Worm (Caenorhabditis elegans) whole organism, L3 larva: Measurements from ENCODE around the gene vha-17.
"Not testable (repeated sequence)": the region's sequence is repeated elsewhere in the genome, so short reads cannot be mapped to it uniquely, and the experiment has no call there.

Source experiments
- ZK546.5 ChIP-seq: sonication (generic microtip); optimal IDR thresholded peaks from 2 replicates; lab custom pipeline; 2017; ENCODE audit warnings: missing biosample characterization, missing genetic modification characterization
- ceh-28 ChIP-seq: fragments of 150-350 bp; optimal IDR thresholded peaks from 2 replicates; lab custom pipeline; 2014; ENCODE audit warnings: missing biosample characterization, missing genetic modification reagents, missing genetic modification characterization
- ceh-82 ChIP-seq: fragments of 150-350 bp; optimal IDR thresholded peaks from 2 replicates; lab custom pipeline; 2014; ENCODE audit warnings: missing biosample characterization, missing genetic modification characterization
- ceh-9 ChIP-seq: sonication (generic microtip); optimal IDR thresholded peaks from 2 replicates; lab custom pipeline; 2018; ENCODE audit warnings: missing biosample characterization, missing genetic modification characterization
- egl-27 ChIP-seq: sonication (generic microtip); optimal IDR thresholded peaks from 4 replicates; lab custom pipeline; 2017; ENCODE audit warnings: missing biosample characterization, missing genetic modification reagents, missing genetic modification characterization
- egl-5 ChIP-seq: fragments of 150-350 bp; optimal IDR thresholded peaks from 2 replicates; lab custom pipeline; 2017; ENCODE audit warnings: missing biosample characterization, missing genetic modification reagents, missing genetic modification characterization, inconsistent platforms
- elt-1 ChIP-seq: fragments of 150-350 bp; optimal IDR thresholded peaks from 2 replicates; lab custom pipeline; 2014; ENCODE audit warnings: missing biosample characterization, missing genetic modification characterization
- elt-2 ChIP-seq: sonication (generic microtip); optimal IDR thresholded peaks from 2 replicates; lab custom pipeline; 2016; ENCODE audit warnings: missing genetic modification reagents, mild to moderate bottlenecking, missing genetic modification characterization, missing compliant biosample characterization
- elt-3 ChIP-seq, 3 experiments: fragments of 150-350 bp in 1 of 3; sonication (generic microtip) in 2 of 3; optimal IDR thresholded peaks; 2 replicates in 2 of 3; 4 replicates in 1 of 3; lab custom pipeline; 2014 to 2017; ENCODE audit warnings: missing biosample characterization in 3 of 3, missing genetic modification characterization in 3 of 3
- fkh-10 ChIP-seq: sonication (generic microtip); optimal IDR thresholded peaks from 2 replicates; lab custom pipeline; 2017; ENCODE audit warnings: missing biosample characterization, missing genetic modification reagents, missing genetic modification characterization
- hmg-11 ChIP-seq: sonication (generic microtip); optimal IDR thresholded peaks from 2 replicates; lab custom pipeline; 2016; ENCODE audit warnings: missing genetic modification characterization, missing compliant biosample characterization
- jun-1 ChIP-seq: fragments of 150-350 bp; optimal IDR thresholded peaks from 2 replicates; lab custom pipeline; 2014; ENCODE audit warnings: missing biosample characterization, missing genetic modification reagents, missing genetic modification characterization
- lin-15B ChIP-seq: fragments of 150-350 bp; optimal IDR thresholded peaks from 2 replicates; lab custom pipeline; 2014; ENCODE audit warnings: missing biosample characterization, missing genetic modification characterization
- lin-39 ChIP-seq: fragments of 150-350 bp; optimal IDR thresholded peaks from 2 replicates; lab custom pipeline; 2018; ENCODE audit warnings: missing biosample characterization, missing genetic modification reagents, missing genetic modification characterization
- lsy-12 ChIP-seq: sonication (generic microtip); optimal IDR thresholded peaks from 2 replicates; lab custom pipeline; 2016; ENCODE audit warnings: mild to moderate bottlenecking, missing genetic modification characterization, missing compliant biosample characterization
- mdl-1 ChIP-seq: fragments of 150-350 bp; optimal IDR thresholded peaks from 2 replicates; lab custom pipeline; 2014; ENCODE audit warnings: missing biosample characterization, missing genetic modification characterization
- mml-1 ChIP-seq: fragments of 150-350 bp; sonication (generic microtip); optimal IDR thresholded peaks from 3 replicates; lab custom pipeline; 2014; ENCODE audit warnings: missing biosample characterization, missing genetic modification characterization
- nfya-1 ChIP-seq: sonication (generic microtip); optimal IDR thresholded peaks from 2 replicates; lab custom pipeline; 2017; ENCODE audit warnings: missing genetic modification characterization, mild to moderate bottlenecking, missing compliant biosample characterization, antibody characterized with exemption, moderate library complexity; ENCODE audit not compliant: insufficient read depth
- nhr-11 ChIP-seq: fragments of 150-350 bp; optimal IDR thresholded peaks from 2 replicates; lab custom pipeline; 2014; ENCODE audit warnings: missing biosample characterization, missing genetic modification characterization
- nhr-25 ChIP-seq: sonication (generic microtip); optimal IDR thresholded peaks from 2 replicates; lab custom pipeline; 2017; ENCODE audit warnings: missing biosample characterization, missing genetic modification characterization
- nhr-28 ChIP-seq: fragments of 150-350 bp; optimal IDR thresholded peaks from 2 replicates; lab custom pipeline; 2014; ENCODE audit warnings: missing biosample characterization, missing genetic modification characterization
- nhr-43 ChIP-seq: sonication (generic microtip); optimal IDR thresholded peaks from 2 replicates; lab custom pipeline; 2016; ENCODE audit warnings: mild to moderate bottlenecking, missing genetic modification characterization, missing compliant biosample characterization; ENCODE audit not compliant: poor library complexity, severe bottlenecking
- nhr-67 ChIP-seq: fragments of 150-350 bp; optimal IDR thresholded peaks from 2 replicates; lab custom pipeline; 2014; ENCODE audit warnings: missing biosample characterization, missing genetic modification characterization
- pha-4 ChIP-seq: fragments of 150-350 bp; optimal IDR thresholded peaks from 2 replicates; lab custom pipeline; 2014; ENCODE audit warnings: missing biosample characterization, missing genetic modification reagents, missing genetic modification characterization
- pqm-1 ChIP-seq: fragments of 150-350 bp; optimal IDR thresholded peaks from 2 replicates; lab custom pipeline; 2017; ENCODE audit warnings: missing biosample characterization, missing genetic modification characterization, inconsistent platforms
- sea-2 ChIP-seq: fragments of 150-350 bp; sonication (generic microtip); optimal IDR thresholded peaks from 4 replicates; lab custom pipeline; 2014; ENCODE audit warnings: missing biosample characterization, missing genetic modification reagents, missing genetic modification characterization
- skn-1 ChIP-seq: fragments of 150-350 bp; optimal IDR thresholded peaks from 2 replicates; lab custom pipeline; 2014; ENCODE audit warnings: missing biosample characterization, missing genetic modification characterization
- snpc-4 ChIP-seq: fragments of 150-350 bp; optimal IDR thresholded peaks from 2 replicates; lab custom pipeline; 2014; ENCODE audit warnings: missing biosample characterization, missing genetic modification characterization
- tbx-2 ChIP-seq: sonication (generic microtip); optimal IDR thresholded peaks from 2 replicates; lab custom pipeline; 2016; ENCODE audit warnings: mild to moderate bottlenecking, missing genetic modification characterization, missing compliant biosample characterization
- unc-39 ChIP-seq: sonication (generic microtip); optimal IDR thresholded peaks from 4 replicates; lab custom pipeline; 2017; ENCODE audit warnings: missing biosample characterization, missing genetic modification characterization
- unc-62 ChIP-seq: fragments of 150-350 bp; sonication (generic microtip); optimal IDR thresholded peaks from 4 replicates; lab custom pipeline; 2014; ENCODE audit warnings: missing biosample characterization, missing genetic modification reagents, missing genetic modification characterization
- zag-1 ChIP-seq: fragments of 150-350 bp; optimal IDR thresholded peaks from 2 replicates; lab custom pipeline; 2014; ENCODE audit warnings: missing biosample characterization, missing genetic modification characterization
- ztf-4 ChIP-seq: fragments of 150-350 bp; optimal IDR thresholded peaks from 2 replicates; lab custom pipeline; 2014; ENCODE audit warnings: missing biosample characterization, missing genetic modification characterization

The vha-17 gene

ce11 chrIV:9303994-9304393, 17.6 kb upstream of the vha-17 start, which contains the start of gene F49C12.4:
F49C12.4 (minus strand) TSS chrIV:9304094.
- TF ChIP-seq pha-4 (tag; lab: Kevin White, UChicago) = no peak
- TF ChIP-seq ZK546.5 = no peak
- no peak for TF ChIP-seq sea-2 (GFP tag; lab: Kevin White, UChicago)
- TF ChIP-seq ceh-9 (tag; lab: Kevin White, UChicago) = no peak
- no peak for TF ChIP-seq nhr-67 (tag; lab: Kevin White, UChicago)
- no peak for TF ChIP-seq ceh-82
- TF ChIP-seq elt-1 = no peak
- no peak for TF ChIP-seq tbx-2 (tag; lab: Kevin White, UChicago)

- TF ChIP-seq ceh-28 (no peak), fkh-10 (GFP tag; lab: Kevin White, UChicago) (no peak), mdl-1 (no peak), elt-3 (tag; optimal IDR thresholded peaks at IDR 0.05; lab: Kevin White, UChicago) (no peak), nhr-67 (tag; lab: Kevin White, UChicago) (no peak), egl-27 (tag; lab: Kevin White, UChicago) (no peak), unc-39 (tag; lab: Kevin White, UChicago) (no peak), lin-39 (tag; lab: Kevin White, UChicago) (no peak)
These were observed 17.0 kb upstream of the vha-17 start, which contains the start of gene F49C12.5 for ce11 chrIV:9304617-9305016. F49C12.5 (plus strand) TSS chrIV:9304917.

- TF ChIP-seq nhr-25 (tag; lab: Kevin White, UChicago) (no peak), pqm-1 (no peak), nhr-67 (tag; lab: Kevin White, UChicago) (no peak), ztf-4 (no peak), lsy-12 (tag; lab: Kevin White, UChicago) (no peak), tbx-2 (tag; lab: Kevin White, UChicago) (no peak), lin-15B (tag; lab: Kevin White, UChicago) (no peak), snpc-4 (no peak)
These were observed 12.6 kb upstream of the vha-17 start, which contains the start of gene F49C12.6 for ce11 chrIV:9308975-9309374. F49C12.6 (minus strand) TSS chrIV:9309075.

- TF ChIP-seq jun-1 (peak; percentile 57), pqm-1 (peak; percentile 73), ztf-4 (no peak), pha-4 (tag; lab: Kevin White, UChicago) (peak; percentile 3), nhr-11 (no peak), elt-2 (tag; lab: Kevin White, UChicago) (peak; percentile 89)
- TF ChIP-seq, all 47 proteins: peak for 4
These were observed 10.6 kb upstream of the vha-17 start for ce11 chrIV:9310935-9311566.

- not testable (repeated sequence) for TF ChIP-seq egl-5, unc-39, pha-4 (tag; lab: Kevin White, UChicago)
These were observed 8.8 kb upstream of the vha-17 start, which contains the start of gene F49C12.7 for ce11 chrIV:9312827-9313226. F49C12.7 (minus strand) TSS chrIV:9312927.

- peak; percentile 68 for TF ChIP-seq hmg-11
- no peak for TF ChIP-seq ZK546.5
- peak; percentile 47 for TF ChIP-seq snpc-4
- no peak for TF ChIP-seq mml-1
- no peak for TF ChIP-seq tbx-2 (tag; lab: Kevin White, UChicago)
- peak; percentile 5 for TF ChIP-seq lin-15B (tag; lab: Kevin White, UChicago)
- peak; percentile 99 for TF ChIP-seq skn-1
- peak; percentile 56 for TF ChIP-seq nfya-1
- TF ChIP-seq nhr-43 (tag; lab: Kevin White, UChicago) = peak; percentile 8
- TF ChIP-seq lsy-12 (tag; lab: Kevin White, UChicago) = no peak
- TF ChIP-seq ceh-9 (tag; lab: Kevin White, UChicago) = no peak
- TF ChIP-seq pha-4 (tag; lab: Kevin White, UChicago) = peak; percentile 52
- peak; percentile 48 for TF ChIP-seq egl-5 (tag; lab: Kevin White, UChicago)
- peak; percentile 61 for TF ChIP-seq lin-39 (tag; lab: Kevin White, UChicago)
- no peak for TF ChIP-seq zag-1 (tag; lab: Kevin White, UChicago)
- TF ChIP-seq elt-2 (tag; lab: Kevin White, UChicago) = peak; percentile 24
- no peak for TF ChIP-seq nhr-67 (tag; lab: Kevin White, UChicago)
- TF ChIP-seq unc-62 (GFP tag; lab: Kevin White, UChicago) = no peak
- no peak for TF ChIP-seq nhr-28
These were observed 5.4 kb upstream of the vha-17 start, which contains the start of the genes F49C12.9 and rpn-7 for ce11 chrIV:9316068-9316681. F49C12.9 (minus strand) TSS chrIV:9316215. rpn-7 (plus strand) TSS chrIV:9316631.
